Fruit fly (Drosophila melanogaster) whole organism, embryonic: Measurements from ENCODE around the gene CG14269.
A peak's percentile ranks its signal among the peaks of the same experiment; 100 is the strongest.

Experiments used
- Antp ChIP-seq: fragments of 200-800 bp; sonication (Bioruptor generic); optimal IDR thresholded peaks from 3 replicates; lab custom pipeline; 2016; ENCODE audit warnings: missing biosample characterization, missing genetic modification characterization
- BEAF-32 ChIP-seq: fragments of 200-800 bp; sonication (Bioruptor generic); optimal IDR thresholded peaks from 3 replicates; lab custom pipeline; 2017; ENCODE audit warnings: missing biosample characterization, missing genetic modification characterization, mild to moderate bottlenecking, moderate library complexity, missing genetic modification reagents
- Blimp-1 ChIP-seq: fragments of 200-800 bp; sonication (Bioruptor generic); optimal IDR thresholded peaks from 3 replicates; lab custom pipeline; 2018; ENCODE audit warnings: missing biosample characterization, missing genetic modification characterization, mild to moderate bottlenecking, moderate library complexity, missing genetic modification reagents
- CG1233 ChIP-seq: fragments of 200-800 bp; sonication (Bioruptor generic); optimal IDR thresholded peaks from 4 replicates; lab custom pipeline; 2018; ENCODE audit warnings: missing biosample characterization, mild to moderate bottlenecking, missing genetic modification characterization
- CG12391 ChIP-seq: fragments of 200-800 bp; sonication (Bioruptor generic); optimal IDR thresholded peaks from 3 replicates; lab custom pipeline; 2018; ENCODE audit warnings: missing biosample characterization, mild to moderate bottlenecking, missing genetic modification characterization, moderate library complexity
- CG13296 ChIP-seq: fragments of 200-800 bp; sonication (Bioruptor generic); optimal IDR thresholded peaks from 3 replicates; lab custom pipeline; 2018; ENCODE audit warnings: missing biosample characterization, mild to moderate bottlenecking, missing genetic modification characterization
- CG1529 ChIP-seq: fragments of 200-800 bp; sonication (Bioruptor generic); optimal IDR thresholded peaks from 3 replicates; lab custom pipeline; 2018; ENCODE audit warnings: missing biosample characterization, missing genetic modification characterization
- CG17361 ChIP-seq: fragments of 200-800 bp; sonication (Bioruptor generic); IDR thresholded peaks from 3 replicates; pipeline ENCODE4 v1.3.6; 2022; ENCODE audit warnings: missing biosample characterization, missing genetic modification characterization
- CG2129 ChIP-seq: fragments of 200-800 bp; sonication (Bioruptor generic); IDR thresholded peaks from 2 replicates; pipeline ENCODE4 v1.3.6; 2022; ENCODE audit warnings: missing biosample characterization, missing genetic modification characterization; ENCODE audit not compliant: partially characterized antibody
- CG2678 ChIP-seq: fragments of 200-800 bp; sonication (Bioruptor generic); optimal IDR thresholded peaks from 3 replicates; lab custom pipeline; 2019; ENCODE audit warnings: missing biosample characterization, mild to moderate bottlenecking, missing genetic modification characterization, moderate library complexity
- CG30020 ChIP-seq: fragments of 200-800 bp; optimal IDR thresholded peaks from 2 replicates; lab custom pipeline; 2019; ENCODE audit warnings: missing biosample characterization, mild to moderate bottlenecking, missing genetic modification characterization, moderate library complexity
- CG3163 ChIP-seq: fragments of 200-800 bp; sonication (Bioruptor generic); optimal IDR thresholded peaks from 3 replicates; lab custom pipeline; 2016; ENCODE audit warnings: missing biosample characterization, missing genetic modification characterization
- CG3281 ChIP-seq: fragments of 200-800 bp; sonication (Bioruptor generic); optimal IDR thresholded peaks from 3 replicates; lab custom pipeline; 2017; ENCODE audit warnings: missing biosample characterization, mild to moderate bottlenecking, missing genetic modification characterization
- CG4820 ChIP-seq: fragments of 200-800 bp; sonication (Bioruptor generic); optimal IDR thresholded peaks from 3 replicates; lab custom pipeline; 2016; ENCODE audit warnings: missing biosample characterization, missing genetic modification characterization
- CG7839 ChIP-seq: fragments of 200-800 bp; sonication (Bioruptor generic); optimal IDR thresholded peaks from 3 replicates; lab custom pipeline; 2018; ENCODE audit warnings: missing biosample characterization, mild to moderate bottlenecking, missing genetic modification characterization, moderate library complexity
- CG8388 ChIP-seq: fragments of 200-800 bp; sonication (Bioruptor generic); optimal IDR thresholded peaks from 2 replicates; lab custom pipeline; 2019; ENCODE audit warnings: missing biosample characterization, mild to moderate bottlenecking, missing genetic modification characterization, moderate library complexity
- CG8478 ChIP-seq: fragments of >200 bp; optimal IDR thresholded peaks from 2 replicates; lab custom pipeline; 2018
- CG9932 ChIP-seq: fragments of 200-800 bp; sonication (Bioruptor generic); IDR thresholded peaks from 2 replicates; pipeline ENCODE4 v1.3.6; 2022; ENCODE audit warnings: missing biosample characterization, missing genetic modification characterization
- CHES-1-like ChIP-seq: fragments of 200-800 bp; sonication (Bioruptor generic); optimal IDR thresholded peaks from 2 replicates; lab custom pipeline; 2016; ENCODE audit warnings: missing biosample characterization, missing genetic modification characterization
- Doc2 ChIP-seq: fragments of 200-800 bp; sonication (Bioruptor generic); IDR thresholded peaks from 2 replicates; pipeline ENCODE4 v1.3.6; 2022; ENCODE audit warnings: missing biosample characterization, missing genetic modification characterization
- Doc3 ChIP-seq: fragments of 200-800 bp; sonication (Bioruptor generic); IDR thresholded peaks from 3 replicates; pipeline ENCODE4 v1.3.6; 2022; ENCODE audit warnings: missing biosample characterization, missing genetic modification characterization; ENCODE audit not compliant: partially characterized antibody
- Fer3 ChIP-seq: fragments of 200-800 bp; sonication (Bioruptor generic); optimal IDR thresholded peaks from 2 replicates; lab custom pipeline; 2018; ENCODE audit warnings: missing biosample characterization, mild to moderate bottlenecking, missing genetic modification characterization, moderate library complexity
- HLH3B ChIP-seq: fragments of 200-800 bp; sonication (Bioruptor generic); IDR thresholded peaks from 2 replicates; pipeline ENCODE4 v1.3.6; 2022; ENCODE audit warnings: missing biosample characterization, missing genetic modification characterization
- Hmx ChIP-seq: fragments of 200-800 bp; sonication (Bioruptor generic); optimal IDR thresholded peaks from 2 replicates; lab custom pipeline; 2016; ENCODE audit warnings: missing biosample characterization, missing genetic modification characterization
- Mrtf ChIP-seq: fragments of 200-800 bp; sonication (Bioruptor generic); IDR thresholded peaks from 3 replicates; pipeline ENCODE4 v1.3.6; 2022; ENCODE audit warnings: missing biosample characterization, missing genetic modification characterization
- NFAT ChIP-seq: fragments of 200-800 bp; sonication (Bioruptor generic); IDR thresholded peaks from 2 replicates; pipeline ENCODE4 v1.3.6; 2022; ENCODE audit warnings: missing biosample characterization, missing genetic modification characterization
- Oaz ChIP-seq: fragments of 200-800 bp; sonication (Bioruptor generic); IDR thresholded peaks from 2 replicates; pipeline ENCODE4 v1.3.6; 2022; ENCODE audit warnings: missing biosample characterization, missing genetic modification characterization
- PHDP ChIP-seq: fragments of 200-800 bp; sonication (Bioruptor generic); optimal IDR thresholded peaks from 3 replicates; lab custom pipeline; 2018; ENCODE audit warnings: missing biosample characterization, mild to moderate bottlenecking, missing genetic modification characterization, moderate library complexity
- Six4 ChIP-seq: fragments of 200-800 bp; sonication (Bioruptor generic); optimal IDR thresholded peaks from 2 replicates; lab custom pipeline; 2016; ENCODE audit warnings: missing biosample characterization, missing genetic modification characterization
- Xrp1 ChIP-seq: fragments of 200-800 bp; sonication (Bioruptor generic); IDR thresholded peaks from 2 replicates; pipeline ENCODE4 v1.3.6; 2022; ENCODE audit warnings: missing biosample characterization, missing genetic modification characterization
- aop ChIP-seq: fragments of 200-800 bp; sonication (Bioruptor generic); IDR thresholded peaks from 2 replicates; pipeline ENCODE4 v1.3.6; 2022; ENCODE audit warnings: missing biosample characterization, missing genetic modification characterization
- ap ChIP-seq: fragments of 200-800 bp; sonication (Bioruptor generic); IDR thresholded peaks from 2 replicates; pipeline ENCODE4 v1.3.6; 2022; ENCODE audit warnings: missing biosample characterization, missing genetic modification characterization
- ase ChIP-seq: fragments of 200-800 bp; sonication (Bioruptor generic); IDR thresholded peaks from 3 replicates; pipeline ENCODE4 v1.3.6; 2022; ENCODE audit warnings: missing biosample characterization, missing genetic modification characterization
- az2 ChIP-seq: fragments of 200-800 bp; sonication (Bioruptor generic); optimal IDR thresholded peaks from 3 replicates; lab custom pipeline; 2016; ENCODE audit warnings: missing biosample characterization, missing genetic modification characterization
- btn ChIP-seq: fragments of 200-800 bp; sonication (Bioruptor generic); optimal IDR thresholded peaks from 2 replicates; lab custom pipeline; 2016; ENCODE audit warnings: missing biosample characterization, missing genetic modification characterization
- crol ChIP-seq: fragments of 200-800 bp; sonication (Bioruptor generic); IDR thresholded peaks from 2 replicates; pipeline ENCODE4 v1.3.6; 2022; ENCODE audit warnings: missing biosample characterization, missing genetic modification characterization
- cwo ChIP-seq: fragments of 200-800 bp; sonication (Bioruptor generic); optimal IDR thresholded peaks from 3 replicates; lab custom pipeline; 2017; ENCODE audit warnings: missing biosample characterization, missing genetic modification characterization, mild to moderate bottlenecking, moderate library complexity, missing genetic modification reagents
- eve ChIP-seq, 2 experiments: fragments of >200 bp; optimal IDR thresholded peaks; 2 replicates each; lab custom pipeline; 2017; ENCODE audit warnings: missing biosample characterization in 2 of 2, missing genetic modification characterization in 2 of 2
- jumu ChIP-seq: fragments of 200-800 bp; sonication (Bioruptor generic); optimal IDR thresholded peaks from 3 replicates; lab custom pipeline; 2016; ENCODE audit warnings: missing biosample characterization, missing genetic modification characterization
- klu ChIP-seq: fragments of 200-800 bp; sonication (Bioruptor generic); IDR thresholded peaks from 2 replicates; pipeline ENCODE4 v1.3.6; 2022; ENCODE audit warnings: missing biosample characterization, missing genetic modification characterization
- lilli ChIP-seq: fragments of 200-800 bp; sonication (Bioruptor generic); optimal IDR thresholded peaks from 3 replicates; lab custom pipeline; 2016; ENCODE audit warnings: missing biosample characterization, missing genetic modification characterization
- phol ChIP-seq: fragments of 200-800 bp; sonication (Bioruptor generic); optimal IDR thresholded peaks from 3 replicates; lab custom pipeline; 2018; ENCODE audit warnings: missing biosample characterization, mild to moderate bottlenecking, missing genetic modification characterization, moderate library complexity
- pum ChIP-seq: fragments of 200-800 bp; sonication (Bioruptor generic); optimal IDR thresholded peaks from 2 replicates; lab custom pipeline; 2016; ENCODE audit warnings: missing biosample characterization, missing genetic modification characterization
- ranshi ChIP-seq: fragments of 200-800 bp; sonication (Bioruptor generic); IDR thresholded peaks from 2 replicates; pipeline ENCODE4 v1.3.6; 2022; ENCODE audit warnings: missing biosample characterization, missing genetic modification characterization
- row ChIP-seq: fragments of 200-800 bp; sonication (Bioruptor generic); IDR thresholded peaks from 3 replicates; pipeline ENCODE4 v1.3.6; 2022; ENCODE audit warnings: missing biosample characterization, missing genetic modification characterization
- sens ChIP-seq: fragments of 200-800 bp; sonication (Bioruptor generic); peaks from one replicate; lab custom pipeline; 2016; ENCODE audit warnings: missing biosample characterization, missing genetic modification characterization
- slou ChIP-seq: fragments of 200-800 bp; sonication (Bioruptor generic); optimal IDR thresholded peaks from 3 replicates; lab custom pipeline; 2016; ENCODE audit warnings: missing biosample characterization, missing genetic modification characterization
- stc ChIP-seq: fragments of 200-800 bp; sonication (Bioruptor generic); IDR thresholded peaks from 2 replicates; pipeline ENCODE4 v1.3.6; 2022; ENCODE audit warnings: missing biosample characterization, missing genetic modification characterization
- tio ChIP-seq: fragments of 200-800 bp; sonication (Bioruptor generic); optimal IDR thresholded peaks from 2 replicates; lab custom pipeline; 2017; ENCODE audit warnings: missing biosample characterization, missing genetic modification characterization, inconsistent platforms
- wek ChIP-seq: fragments of 200-800 bp; sonication (Bioruptor generic); optimal IDR thresholded peaks from 3 replicates; lab custom pipeline; 2018; ENCODE audit warnings: missing biosample characterization, mild to moderate bottlenecking, missing genetic modification characterization, moderate library complexity

Gene CG14269

dm6 chrX:3432928-3433327, 2.7 kb downstream of the CG14269 start (continued):
- TF ChIP-seq pum (GFP tag; lab: Kevin White, UChicago): peak; percentile 11
- TF ChIP-seq crol (GFP tag; lab: Robert Waterston, UW): no peak
- TF ChIP-seq Hmx (GFP tag; lab: Kevin White, UChicago): no peak
- TF ChIP-seq BEAF-32 (GFP tag; lab: Kevin White, UChicago): no peak
- 0 out of 2 replicates have a peak, but pooled peaks have one; percentile 17 for TF ChIP-seq Oaz (GFP tag; lab: Robert Waterston, UW)
- TF ChIP-seq Doc3 (GFP tag; lab: Robert Waterston, UW): no peak
- no peak for TF ChIP-seq ap (GFP tag; lab: Robert Waterston, UW)
- TF ChIP-seq aop (GFP tag; lab: Robert Waterston, UW): no peak
- peak; percentile 16 for TF ChIP-seq Blimp-1 (GFP tag; lab: Kevin White, UChicago)
- no peak for TF ChIP-seq CG1233 (GFP tag; lab: Kevin White, UChicago)
- TF ChIP-seq, all 482 proteins: peak for 165

- TF ChIP-seq CG9932 (GFP tag; lab: Robert Waterston, UW) (peak; percentile 81), row (peak; percentile 86), slou (no peak), CG4820 (peak; percentile 30), CG3281 (GFP tag; lab: Kevin White, UChicago) (peak; percentile 16), eve (GFP tag; optimal IDR thresholded peaks at IDR 0.05; lab: Kevin White, UChicago) (peak in 1 of 2 experiments; percentile 60), lilli (peak; percentile 63), CG7839 (tag; lab: Kevin White, UChicago) (peak; percentile 78), sens (GFP tag; lab: Kevin White, UChicago) (peak; percentile 45), CG1529 (GFP tag; lab: Kevin White, UChicago) (peak; percentile 33), CHES-1-like (GFP tag; lab: Kevin White, UChicago) (peak; percentile 24), HLH3B (GFP tag; lab: Robert Waterston, UW) (peak; percentile 59), wek (GFP tag; lab: Kevin White, UChicago) (no peak), Xrp1 (peak; percentile 87), CG12391 (peak; percentile 72), Fer3 (tag; lab: Kevin White, UChicago) (peak; percentile 51), Doc2 (GFP tag; lab: Robert Waterston, UW) (no peak), NFAT (GFP tag; lab: Robert Waterston, UW) (no peak), jumu (GFP tag; lab: Kevin White, UChicago) (no peak), ap (GFP tag; lab: Robert Waterston, UW) (peak; percentile 66), CG30020 (tag; lab: Kevin White, UChicago) (peak; percentile 18), CG2678 (tag; lab: Kevin White, UChicago) (peak; percentile 75), Antp (GFP tag; lab: Kevin White, UChicago) (no peak), CG2129 (GFP tag; lab: Robert Waterston, UW) (no peak), Six4 (GFP tag; lab: Kevin White, UChicago) (peak; percentile 31), ase (peak; percentile 87), phol (tag; lab: Kevin White, UChicago) (peak; percentile 64), PHDP (tag; lab: Kevin White, UChicago) (peak; percentile 77), ranshi (GFP tag; lab: Robert Waterston, UW) (peak; percentile 55; the same call in 1 of the 2 replicates), CG13296 (GFP tag; lab: Kevin White, UChicago) (peak; percentile 36), CG8388 (GFP tag; lab: Kevin White, UChicago) (peak; percentile 72), klu (GFP tag; lab: Robert Waterston, UW) (peak; percentile 57), cwo (peak; percentile 50), CG17361 (GFP tag; lab: Robert Waterston, UW) (peak; percentile 84), tio (GFP tag; lab: Kevin White, UChicago) (peak; percentile 44), Mrtf (GFP tag; lab: Robert Waterston, UW) (peak; percentile 76; the same call in 2 of the 3 replicates), CG3163 (GFP tag; lab: Kevin White, UChicago) (no peak), az2 (GFP tag; lab: Kevin White, UChicago) (peak; percentile 55), btn (GFP tag; lab: Kevin White, UChicago) (no peak), CG8478 (lab: Kevin White, UChicago) (no peak), stc (GFP tag; lab: Robert Waterston, UW) (peak; percentile 87)
Measured at dm6 chrX:3431641-3432040, 4.0 kb downstream of the CG14269 start.
